Fruit fly (Drosophila melanogaster) whole organism, embryonic: ENCODE data around the gene GluRIIE.

ENCODE experiments used
- Atf-2 ChIP-seq: fragments of 200-800 bp; sonication (Bioruptor generic); optimal IDR thresholded peaks from 2 replicates; lab custom pipeline; 2016; ENCODE audit warnings: missing biosample characterization, missing genetic modification characterization
- CG10431 ChIP-seq: fragments of 200-800 bp; sonication (Bioruptor generic); optimal IDR thresholded peaks from 3 replicates; lab custom pipeline; 2018; ENCODE audit warnings: missing biosample characterization, mild to moderate bottlenecking, missing genetic modification characterization
- CG10654 ChIP-seq: fragments of 200-800 bp; sonication (Bioruptor generic); optimal IDR thresholded peaks from 2 replicates; lab custom pipeline; 2016; ENCODE audit warnings: missing biosample characterization, missing genetic modification characterization
- CG13287 ChIP-seq: fragments of 200-800 bp; sonication (Bioruptor generic); IDR thresholded peaks from 2 replicates; pipeline ENCODE4 v1.3.6; 2022; ENCODE audit warnings: missing biosample characterization, missing genetic modification characterization; ENCODE audit not compliant: partially characterized antibody
- CG13894 ChIP-seq: fragments of 200-800 bp; sonication (Bioruptor generic); optimal IDR thresholded peaks from 3 replicates; lab custom pipeline; 2018; ENCODE audit warnings: missing biosample characterization, mild to moderate bottlenecking, missing genetic modification characterization, moderate library complexity
- CG15479 ChIP-seq: fragments of 200-800 bp; sonication (Bioruptor generic); optimal IDR thresholded peaks from 3 replicates; lab custom pipeline; 2019; ENCODE audit warnings: missing biosample characterization, mild to moderate bottlenecking, missing genetic modification characterization, moderate library complexity
- CG17612 ChIP-seq: fragments of 200-800 bp; sonication (Bioruptor generic); IDR thresholded peaks from 2 replicates; pipeline ENCODE4 v1.3.6; 2022; ENCODE audit warnings: missing biosample characterization, missing genetic modification characterization
- CG32767 ChIP-seq: fragments of 200-800 bp; sonication (Bioruptor generic); IDR thresholded peaks from 2 replicates; pipeline ENCODE4 v1.3.6; 2022; ENCODE audit warnings: missing biosample characterization, missing genetic modification characterization
- CkIIα-i1 ChIP-seq: fragments of 200-800 bp; sonication (Bioruptor generic); IDR thresholded peaks from 2 replicates; pipeline ENCODE4 v1.3.6; 2022; ENCODE audit warnings: missing biosample characterization, missing genetic modification characterization
- Ets65A ChIP-seq: fragments of 200-800 bp; sonication (Bioruptor generic); peaks from one replicate; lab custom pipeline; 2016; ENCODE audit warnings: missing biosample characterization, missing genetic modification characterization
- Fer3 ChIP-seq: fragments of 200-800 bp; sonication (Bioruptor generic); optimal IDR thresholded peaks from 2 replicates; lab custom pipeline; 2018; ENCODE audit warnings: missing biosample characterization, mild to moderate bottlenecking, missing genetic modification characterization, moderate library complexity
- Med ChIP-seq: fragments of 200-800 bp; sonication (Bioruptor generic); peaks from one replicate; lab custom pipeline; 2016; ENCODE audit warnings: missing biosample characterization, missing genetic modification characterization, mild to moderate bottlenecking, inconsistent platforms, moderate library complexity
- Stat92E ChIP-seq, 3 experiments: fragments of >200 bp in 2 of 3; fragments of 200-800 bp in 1 of 3; sonication (Bioruptor generic) in 1 of 3; optimal IDR thresholded peaks; 2 replicates each; lab custom pipeline; 2017 to 2019; ENCODE audit warnings: missing biosample characterization in 3 of 3, missing genetic modification characterization in 3 of 3, mild to moderate bottlenecking in 1 of 3, moderate library complexity in 1 of 3
- abd-A ChIP-seq: fragments of 200-800 bp; sonication (Bioruptor generic); optimal IDR thresholded peaks from 3 replicates; lab custom pipeline; 2019; ENCODE audit warnings: missing biosample characterization, mild to moderate bottlenecking, missing genetic modification characterization, moderate library complexity
- al ChIP-seq: fragments of 200-800 bp; sonication (Bioruptor generic); IDR thresholded peaks from 2 replicates; pipeline ENCODE4 v1.3.6; 2022; ENCODE audit warnings: missing biosample characterization, missing genetic modification characterization
- cad ChIP-seq: fragments of >200 bp; optimal IDR thresholded peaks from 2 replicates; lab custom pipeline; 2017; ENCODE audit warnings: missing biosample characterization, missing genetic modification characterization
- cg ChIP-seq: fragments of 200-800 bp; sonication (Bioruptor generic); optimal IDR thresholded peaks from 3 replicates; lab custom pipeline; 2019; ENCODE audit warnings: missing biosample characterization, mild to moderate bottlenecking, missing genetic modification characterization, moderate library complexity
- corto ChIP-seq: fragments of 200-800 bp; sonication (Bioruptor generic); optimal IDR thresholded peaks from 2 replicates; lab custom pipeline; 2016; ENCODE audit warnings: missing biosample characterization, mild to moderate bottlenecking, missing genetic modification characterization, moderate library complexity
- dysf ChIP-seq: fragments of 200-800 bp; sonication (Bioruptor generic); IDR thresholded peaks from 3 replicates; pipeline ENCODE4 v1.3.6; 2022; ENCODE audit warnings: missing biosample characterization, missing genetic modification characterization
- fd64A ChIP-seq: fragments of 200-800 bp; sonication (Bioruptor generic); optimal IDR thresholded peaks from 3 replicates; lab custom pipeline; 2018; ENCODE audit warnings: missing biosample characterization, mild to moderate bottlenecking, missing genetic modification characterization
- gce ChIP-seq: fragments of 200-800 bp; sonication (Bioruptor generic); IDR thresholded peaks from 3 replicates; pipeline ENCODE4 v1.3.6; 2022; ENCODE audit warnings: missing biosample characterization, missing genetic modification characterization
- gsb ChIP-seq: fragments of 200-800 bp; sonication (Bioruptor generic); IDR thresholded peaks from 2 replicates; pipeline ENCODE4 v1.3.6; 2022; ENCODE audit warnings: missing biosample characterization, missing genetic modification characterization
- lov ChIP-seq, 2 experiments: fragments of 200-800 bp in 1 of 2; fragments of >200 bp in 1 of 2; sonication (Bioruptor generic) in 1 of 2; IDR thresholded peaks in 1 of 2; optimal IDR thresholded peaks in 1 of 2; 2 replicates in 1 of 2; 3 replicates in 1 of 2; pipeline versions ENCODE4 v1.3.6 to Lab custom; 2017 to 2022; ENCODE audit warnings: missing biosample characterization in 1 of 2, missing genetic modification characterization in 1 of 2
- mld ChIP-seq: fragments of 200-800 bp; sonication (Bioruptor generic); IDR thresholded peaks from 3 replicates; pipeline ENCODE4 v1.3.6; 2022; ENCODE audit warnings: missing biosample characterization, missing genetic modification characterization; ENCODE audit not compliant: partially characterized antibody
- oc ChIP-seq: fragments of 200-800 bp; sonication (Bioruptor generic); optimal IDR thresholded peaks from 2 replicates; lab custom pipeline; 2018; ENCODE audit warnings: missing biosample characterization, mild to moderate bottlenecking, missing genetic modification characterization, moderate library complexity
- odd ChIP-seq: fragments of 200-800 bp; sonication (Bioruptor generic); optimal IDR thresholded peaks from 2 replicates; lab custom pipeline; 2017; ENCODE audit warnings: missing biosample characterization, mild to moderate bottlenecking, missing genetic modification characterization
- phol ChIP-seq: fragments of 200-800 bp; sonication (Bioruptor generic); optimal IDR thresholded peaks from 3 replicates; lab custom pipeline; 2018; ENCODE audit warnings: missing biosample characterization, mild to moderate bottlenecking, missing genetic modification characterization, moderate library complexity
- pros ChIP-seq: fragments of 200-800 bp; sonication (Bioruptor generic); optimal IDR thresholded peaks from 3 replicates; lab custom pipeline; 2019; ENCODE audit warnings: missing biosample characterization, mild to moderate bottlenecking, missing genetic modification characterization, moderate library complexity
- sens ChIP-seq: fragments of 200-800 bp; sonication (Bioruptor generic); peaks from one replicate; lab custom pipeline; 2016; ENCODE audit warnings: missing biosample characterization, missing genetic modification characterization
- sima ChIP-seq: fragments of 200-800 bp; sonication (Bioruptor generic); optimal IDR thresholded peaks from 2 replicates; lab custom pipeline; 2016; ENCODE audit warnings: missing biosample characterization, missing genetic modification characterization
- tll ChIP-seq, 2 experiments: fragments of 200-800 bp in 1 of 2; fragments of >200 bp in 1 of 2; sonication (Bioruptor generic) in 1 of 2; optimal IDR thresholded peaks; 2 replicates each; lab custom pipeline; 2017 to 2019; ENCODE audit warnings: missing biosample characterization in 2 of 2, missing genetic modification characterization in 2 of 2, mild to moderate bottlenecking in 1 of 2, moderate library complexity in 1 of 2
- trem ChIP-seq: fragments of 200-800 bp; optimal IDR thresholded peaks from 3 replicates; lab custom pipeline; 2019; ENCODE audit warnings: missing biosample characterization, mild to moderate bottlenecking, missing genetic modification characterization, moderate library complexity
- twi ChIP-seq: fragments of 200-800 bp; optimal IDR thresholded peaks from 2 replicates; lab custom pipeline; 2019; ENCODE audit warnings: missing biosample characterization, mild to moderate bottlenecking, missing genetic modification characterization, moderate library complexity
- vvl ChIP-seq: fragments of 200-800 bp; sonication (Bioruptor generic); IDR thresholded peaks from 2 replicates; pipeline ENCODE4 v1.3.6; 2022; ENCODE audit warnings: missing biosample characterization, missing genetic modification characterization

Gene GluRIIE

dm6 chr3R:20600109-20600508, 48.4 kb downstream of the GluRIIE start:
- TF ChIP-seq abd-A (tag; lab: Kevin White, UChicago) (peak; percentile 32), al (GFP tag; lab: Robert Waterston, UW) (no peak), Med (peak; percentile 51)

dm6 chr3R:20597407-20598325, 50.9 kb downstream of the GluRIIE start:
- TF ChIP-seq CG15479 (GFP tag; lab: Kevin White, UChicago) = peak; percentile 18
- peak; percentile 79 for TF ChIP-seq CG13894 (tag; lab: Kevin White, UChicago)
- TF ChIP-seq Ets65A = peak; percentile 77
- no peak for TF ChIP-seq lov (optimal IDR thresholded peaks at IDR 0.05; lab: Kevin White, UChicago)
- 0 out of 3 replicates have a peak, but pooled peaks have one; percentile 30 for TF ChIP-seq lov (GFP tag; IDR thresholded peaks at IDR 0.05; lab: Robert Waterston, UW)
- peak in 1 of 2 experiments; percentile 52 for TF ChIP-seq tll (GFP tag; optimal IDR thresholded peaks at IDR 0.05; lab: Kevin White, UChicago)
- no peak for TF ChIP-seq CG17612 (GFP tag; lab: Robert Waterston, UW)
- TF ChIP-seq dysf = 0 out of 3 replicates have a peak, but pooled peaks have one; percentile 13
- peak; percentile 64 for TF ChIP-seq Med
- TF ChIP-seq abd-A (tag; lab: Kevin White, UChicago) = no peak
- TF ChIP-seq gce (GFP tag; lab: Robert Waterston, UW) = no peak
- TF ChIP-seq CG32767 = peak; percentile 60
- TF ChIP-seq oc (tag; lab: Kevin White, UChicago) = peak; percentile 89

dm6 chr3R:20596337-20596962, 52.1 kb downstream of the GluRIIE start:
- TF ChIP-seq mld (GFP tag; lab: Robert Waterston, UW) (no peak), trem (tag; lab: Kevin White, UChicago) (no peak), CG13894 (tag; lab: Kevin White, UChicago) (peak; percentile 17), pros (GFP tag; lab: Kevin White, UChicago) (peak; percentile 48), Stat92E (GFP tag; optimal IDR thresholded peaks at IDR 0.05; lab: Kevin White, UChicago) (peak in 1 of 3 experiments; percentile 61), odd (GFP tag; lab: Kevin White, UChicago) (no peak), gsb (no peak), sens (peak; percentile 64), Atf-2 (GFP tag; lab: Kevin White, UChicago) (no peak), cad (GFP tag; lab: Kevin White, UChicago) (peak; percentile 24), vvl (peak; percentile 61; the same call in 1 of the 2 replicates), phol (tag; lab: Kevin White, UChicago) (peak; percentile 6), CG10654 (GFP tag; lab: Kevin White, UChicago) (no peak), cg (GFP tag; lab: Kevin White, UChicago) (peak; percentile 10), twi (tag; lab: Kevin White, UChicago) (peak; percentile 54)
- TF ChIP-seq, all 482 proteins: peak for 9

dm6 chr3R:20595901-20596300, 52.6 kb downstream of the GluRIIE start:
- TF ChIP-seq sima (GFP tag; lab: Kevin White, UChicago) = no peak
- TF ChIP-seq Fer3 = no peak
- TF ChIP-seq CkIIα-i1 (GFP tag; lab: Robert Waterston, UW) = no peak
- TF ChIP-seq CG13287 (GFP tag; lab: Robert Waterston, UW) = no peak
- TF ChIP-seq corto (GFP tag; lab: Kevin White, UChicago) = no peak
- peak; percentile 95 for TF ChIP-seq CG10431 (GFP tag; lab: Kevin White, UChicago)
- no peak for TF ChIP-seq fd64A
- TF ChIP-seq, all 482 proteins: peak for 1
